Fruit fly (Drosophila melanogaster) whole organism, pupa: ENCODE results near the gene Seipin.
A peak's percentile ranks its signal among the peaks of the same experiment; 100 is the strongest.

Source experiments
- CG12605 ChIP-seq: fragments of 200-800 bp; sonication (Bioruptor generic); IDR thresholded peaks from 2 replicates; pipeline ENCODE4 v1.3.6; 2022; ENCODE audit warnings: missing biosample characterization, missing genetic modification characterization
- CG14655 ChIP-seq: fragments of 200-800 bp; sonication (Bioruptor generic); optimal IDR thresholded peaks from 3 replicates; lab custom pipeline; 2017; ENCODE audit warnings: mild to moderate bottlenecking, missing biosample characterization, missing genetic modification reagents, missing genetic modification characterization
- CG15710 ChIP-seq: fragments of 200-800 bp; sonication (Bioruptor generic); optimal IDR thresholded peaks from 2 replicates; lab custom pipeline; 2018; ENCODE audit warnings: missing biosample characterization, mild to moderate bottlenecking, missing genetic modification characterization, moderate library complexity
- CG17806 ChIP-seq: fragments of 200-800 bp; sonication (Bioruptor generic); optimal IDR thresholded peaks from 2 replicates; lab custom pipeline; 2018; ENCODE audit warnings: missing biosample characterization, mild to moderate bottlenecking, missing genetic modification characterization, moderate library complexity
- CG4496 ChIP-seq: fragments of 200-800 bp; sonication (Bioruptor generic); IDR thresholded peaks from 3 replicates; pipeline ENCODE4 v1.3.6; 2022; ENCODE audit warnings: missing biosample characterization, missing genetic modification characterization
- CG8301 ChIP-seq: fragments of 200-800 bp; sonication (Bioruptor generic); optimal IDR thresholded peaks from 2 replicates; lab custom pipeline; 2018; ENCODE audit warnings: missing biosample characterization, mild to moderate bottlenecking, missing genetic modification characterization
- CG9948 ChIP-seq: fragments of 200-800 bp; sonication (Bioruptor generic); optimal IDR thresholded peaks from 2 replicates; lab custom pipeline; 2018; ENCODE audit warnings: missing biosample characterization, mild to moderate bottlenecking, missing genetic modification characterization, moderate library complexity
- D1 ChIP-seq: fragments of 200-800 bp; sonication (Bioruptor generic); optimal IDR thresholded peaks from 2 replicates; lab custom pipeline; 2018; ENCODE audit warnings: missing biosample characterization, mild to moderate bottlenecking, missing genetic modification characterization, moderate library complexity
- EcR ChIP-seq: fragments of 200-800 bp; sonication (Bioruptor generic); optimal IDR thresholded peaks from 3 replicates; lab custom pipeline; 2019; ENCODE audit warnings: missing biosample characterization, missing genetic modification characterization, mild to moderate bottlenecking, moderate library complexity, missing genetic modification reagents
- Ets98B ChIP-seq: fragments of 200-800 bp; sonication (Bioruptor generic); IDR thresholded peaks from 2 replicates; pipeline ENCODE4 v1.3.6; 2022; ENCODE audit warnings: missing biosample characterization, missing genetic modification characterization
- Pif1A ChIP-seq: fragments of 200-800 bp; sonication (Bioruptor generic); optimal IDR thresholded peaks from 3 replicates; lab custom pipeline; 2016; ENCODE audit warnings: missing biosample characterization, missing genetic modification characterization
- Pif1B ChIP-seq: fragments of 200-800 bp; sonication (Bioruptor generic); optimal IDR thresholded peaks from 3 replicates; lab custom pipeline; 2016; ENCODE audit warnings: missing biosample characterization, missing genetic modification characterization
- fd96Ca ChIP-seq: fragments of 200-800 bp; sonication (Bioruptor generic); IDR thresholded peaks from 3 replicates; pipeline ENCODE4 v1.3.6; 2022; ENCODE audit warnings: missing biosample characterization, missing genetic modification characterization
- rn ChIP-seq: fragments of 200-800 bp; sonication (Bioruptor generic); IDR thresholded peaks from 2 replicates; pipeline ENCODE4 v1.3.6; 2022; ENCODE audit warnings: missing biosample characterization, missing genetic modification characterization

dm6 chrX:2661758-2662157, 42.2 kb downstream of the Seipin start:
- TF ChIP-seq CG9948 (tag; lab: Kevin White, UChicago) (no peak), Pif1A (GFP tag; lab: Kevin White, UChicago) (no peak), D1 (tag; lab: Kevin White, UChicago) (no peak), CG4496 (GFP tag; lab: Robert Waterston, UW) (no peak), EcR (peak; percentile 66), Pif1B (GFP tag; lab: Kevin White, UChicago) (no peak), fd96Ca (GFP tag; lab: Robert Waterston, UW) (no peak), Ets98B (0 out of 2 replicates have a peak, but pooled peaks have one; percentile 11), CG14655 (no peak), CG17806 (tag; lab: Kevin White, UChicago) (no peak), rn (GFP tag; lab: Robert Waterston, UW) (no peak), CG8301 (tag; lab: Kevin White, UChicago) (no peak), CG12605 (GFP tag; lab: Robert Waterston, UW) (no peak), CG15710 (tag; lab: Kevin White, UChicago) (no peak)
